Worm (Caenorhabditis elegans): ENCODE data around the gene srw-15.

DNA sequence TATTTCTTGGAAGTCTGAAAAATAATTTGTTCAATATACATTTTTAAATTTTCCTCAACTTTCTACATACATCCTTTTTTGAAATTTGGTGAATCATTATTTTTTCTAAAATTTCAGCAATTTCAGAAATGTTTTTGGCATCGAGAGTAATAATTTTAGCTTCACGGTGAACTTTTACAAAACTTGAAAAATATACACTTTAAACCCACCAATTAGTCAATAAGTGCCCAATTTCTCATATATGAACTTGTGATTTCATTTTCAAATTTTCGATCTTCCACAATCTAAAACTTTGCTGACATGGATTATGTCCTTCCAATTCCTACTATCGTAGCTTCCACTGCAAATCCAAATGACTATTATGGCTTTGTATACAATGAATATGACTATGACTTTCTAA lies 6.7 kb upstream of the srw-15 start, which contains the start of gene srw-24:
- TF ChIP-seq cog-1 (tag; optimal IDR thresholded peaks at IDR 0.05), result no peak
- TF ChIP-seq ref-1 (GFP tag; conservative IDR thresholded peaks at IDR 0.05), result no peak
- no peak for TF ChIP-seq T22C8.4 (GFP tag; IDR thresholded peaks at IDR 0.05)
- no peak for TF ChIP-seq ztf-23 (GFP tag; IDR thresholded peaks at IDR 0.05)
- no peak for TF ChIP-seq ztf-29 (GFP tag; IDR thresholded peaks at IDR 0.05)
- no peak for TF ChIP-seq med-1 (GFP tag; optimal IDR thresholded peaks at IDR 0.05; ENCODE audit: insufficient read depth)
- TF ChIP-seq flt-1 (GFP tag; IDR thresholded peaks at IDR 0.05), result no peak
- no peak for TF ChIP-seq klf-2 (GFP tag; conservative IDR thresholded peaks at IDR 0.05)
- no peak for TF ChIP-seq tab-1 (GFP tag; IDR thresholded peaks at IDR 0.05)
